Fruit fly (Drosophila melanogaster) whole organism, embryonic: ENCODE results near the gene CG14913.

Experiments
- Atf-2 ChIP-seq: fragments of 200-800 bp; sonication (Bioruptor generic); optimal IDR thresholded peaks from 2 replicates; lab custom pipeline; 2016; ENCODE audit warnings: missing biosample characterization, missing genetic modification characterization
- Bdp1 ChIP-seq: fragments of 200-800 bp; sonication (Bioruptor generic); optimal IDR thresholded peaks from 3 replicates; lab custom pipeline; 2016; ENCODE audit warnings: missing biosample characterization, missing genetic modification characterization
- CG17829 ChIP-seq: fragments of 200-800 bp; optimal IDR thresholded peaks from 2 replicates; lab custom pipeline; 2019; ENCODE audit warnings: missing biosample characterization, mild to moderate bottlenecking, missing genetic modification characterization, moderate library complexity
- CG18619 ChIP-seq: fragments of 200-800 bp; sonication (Bioruptor generic); optimal IDR thresholded peaks from 3 replicates; lab custom pipeline; 2017; ENCODE audit warnings: missing biosample characterization, mild to moderate bottlenecking, missing genetic modification characterization
- CG18764 ChIP-seq: fragments of 200-800 bp; sonication (Bioruptor generic); optimal IDR thresholded peaks from 3 replicates; lab custom pipeline; 2016; ENCODE audit warnings: missing biosample characterization, missing genetic modification characterization
- CG2202 ChIP-seq: fragments of 200-800 bp; sonication (Bioruptor generic); optimal IDR thresholded peaks from 2 replicates; lab custom pipeline; 2018; ENCODE audit warnings: missing biosample characterization, mild to moderate bottlenecking, missing genetic modification characterization
- CG2712 ChIP-seq: fragments of 200-800 bp; optimal IDR thresholded peaks from 3 replicates; lab custom pipeline; 2019; ENCODE audit warnings: missing biosample characterization, mild to moderate bottlenecking, missing genetic modification characterization, moderate library complexity
- CG3163 ChIP-seq: fragments of 200-800 bp; sonication (Bioruptor generic); optimal IDR thresholded peaks from 3 replicates; lab custom pipeline; 2016; ENCODE audit warnings: missing biosample characterization, missing genetic modification characterization
- CG32532 ChIP-seq: fragments of 200-800 bp; sonication (Bioruptor generic); IDR thresholded peaks from 2 replicates; pipeline ENCODE4 v1.3.6; 2022; ENCODE audit warnings: missing biosample characterization, missing genetic modification characterization
- CG6272 ChIP-seq: fragments of 200-800 bp; sonication (Bioruptor generic); IDR thresholded peaks from 2 replicates; pipeline ENCODE4 v1.3.6; 2022; ENCODE audit warnings: missing biosample characterization, missing genetic modification characterization
- CG7357 ChIP-seq: fragments of 200-800 bp; sonication (Bioruptor generic); IDR thresholded peaks from 3 replicates; pipeline ENCODE4 v1.3.6; 2022; ENCODE audit warnings: missing biosample characterization, missing genetic modification characterization
- CG8281 ChIP-seq: fragments of 200-800 bp; sonication (Bioruptor generic); optimal IDR thresholded peaks from 2 replicates; lab custom pipeline; 2018; ENCODE audit warnings: missing biosample characterization, mild to moderate bottlenecking, missing genetic modification characterization, moderate library complexity
- CG8359 ChIP-seq: fragments of 200-800 bp; sonication (Bioruptor generic); optimal IDR thresholded peaks from 2 replicates; lab custom pipeline; 2017; ENCODE audit warnings: missing biosample characterization, mild to moderate bottlenecking, missing genetic modification characterization, borderline replicate concordance
- CG8388 ChIP-seq: fragments of 200-800 bp; sonication (Bioruptor generic); optimal IDR thresholded peaks from 2 replicates; lab custom pipeline; 2019; ENCODE audit warnings: missing biosample characterization, mild to moderate bottlenecking, missing genetic modification characterization, moderate library complexity
- CG8765 ChIP-seq: fragments of 200-800 bp; sonication (Bioruptor generic); IDR thresholded peaks from 2 replicates; pipeline ENCODE4 v1.3.6; 2022; ENCODE audit warnings: missing biosample characterization, missing genetic modification characterization
- Dp ChIP-seq: fragments of 200-800 bp; sonication (Bioruptor generic); optimal IDR thresholded peaks from 2 replicates; lab custom pipeline; 2018; ENCODE audit warnings: missing biosample characterization, mild to moderate bottlenecking, missing genetic modification characterization, moderate library complexity
- E2f1 ChIP-seq: fragments of 200-800 bp; sonication (Bioruptor generic); IDR thresholded peaks from 2 replicates; pipeline ENCODE4 v1.3.6; 2022; ENCODE audit warnings: missing biosample characterization, missing genetic modification characterization
- E2f2 ChIP-seq: fragments of 200-800 bp; sonication (Bioruptor generic); IDR thresholded peaks from 2 replicates; pipeline ENCODE4 v1.3.6; 2022; ENCODE audit warnings: missing biosample characterization, missing genetic modification characterization
- H2.0 ChIP-seq: fragments of 200-800 bp; sonication (Bioruptor generic); IDR thresholded peaks from 2 replicates; pipeline ENCODE4 v1.3.6; 2022; ENCODE audit warnings: missing biosample characterization, missing genetic modification characterization
- HLH54F ChIP-seq: fragments of 200-800 bp; sonication (Bioruptor generic); optimal IDR thresholded peaks from 3 replicates; lab custom pipeline; 2016; ENCODE audit warnings: missing biosample characterization, missing genetic modification characterization
- Hmr ChIP-seq: fragments of 200-800 bp; sonication (Bioruptor generic); optimal IDR thresholded peaks from 3 replicates; lab custom pipeline; 2017; ENCODE audit warnings: mild to moderate bottlenecking, missing biosample characterization, missing genetic modification reagents, missing genetic modification characterization
- Hmx ChIP-seq: fragments of 200-800 bp; sonication (Bioruptor generic); optimal IDR thresholded peaks from 2 replicates; lab custom pipeline; 2016; ENCODE audit warnings: missing biosample characterization, missing genetic modification characterization
- Jarid2 ChIP-seq: fragments of 200-800 bp; sonication (Bioruptor generic); optimal IDR thresholded peaks from 3 replicates; lab custom pipeline; 2017; ENCODE audit warnings: mild to moderate bottlenecking, missing biosample characterization, missing genetic modification reagents, missing genetic modification characterization
- Lhr ChIP-seq: fragments of 200-800 bp; sonication (Bioruptor generic); optimal IDR thresholded peaks from 3 replicates; lab custom pipeline; 2017; ENCODE audit warnings: mild to moderate bottlenecking, missing biosample characterization, missing genetic modification reagents, missing genetic modification characterization
- Lpt ChIP-seq: fragments of >200 bp; optimal IDR thresholded peaks from 2 replicates; lab custom pipeline; 2018; ENCODE audit warnings: missing biosample characterization, missing genetic modification characterization
- Med ChIP-seq: fragments of 200-800 bp; sonication (Bioruptor generic); peaks from one replicate; lab custom pipeline; 2016; ENCODE audit warnings: missing biosample characterization, missing genetic modification characterization, mild to moderate bottlenecking, inconsistent platforms, moderate library complexity
- NfI ChIP-seq: fragments of 200-800 bp; sonication (Bioruptor generic); optimal IDR thresholded peaks from 3 replicates; lab custom pipeline; 2018; ENCODE audit warnings: missing biosample characterization, mild to moderate bottlenecking, missing genetic modification characterization, moderate library complexity
- Oli ChIP-seq: fragments of 200-800 bp; sonication (Bioruptor generic); optimal IDR thresholded peaks from 2 replicates; lab custom pipeline; 2018; ENCODE audit warnings: missing biosample characterization, mild to moderate bottlenecking, missing genetic modification characterization, moderate library complexity
- Six4 ChIP-seq: fragments of 200-800 bp; sonication (Bioruptor generic); optimal IDR thresholded peaks from 2 replicates; lab custom pipeline; 2016; ENCODE audit warnings: missing biosample characterization, missing genetic modification characterization
- Usf ChIP-seq: fragments of 200-800 bp; sonication (Bioruptor generic); optimal IDR thresholded peaks from 2 replicates; lab custom pipeline; 2017; ENCODE audit warnings: missing genotype, missing biosample characterization, missing genetic modification characterization
- ac ChIP-seq: fragments of 200-800 bp; sonication (Bioruptor generic); optimal IDR thresholded peaks from 3 replicates; lab custom pipeline; 2017; ENCODE audit warnings: missing biosample characterization, mild to moderate bottlenecking, missing genetic modification characterization
- br ChIP-seq: fragments of >200 bp; optimal IDR thresholded peaks from 2 replicates; lab custom pipeline; 2017
- cg ChIP-seq: fragments of 200-800 bp; sonication (Bioruptor generic); optimal IDR thresholded peaks from 3 replicates; lab custom pipeline; 2019; ENCODE audit warnings: missing biosample characterization, mild to moderate bottlenecking, missing genetic modification characterization, moderate library complexity
- en ChIP-seq: fragments of 200-800 bp; sonication (Bioruptor generic); optimal IDR thresholded peaks from 2 replicates; lab custom pipeline; 2016; ENCODE audit warnings: missing biosample characterization, missing genetic modification characterization
- fd96Cb ChIP-seq: fragments of 200-800 bp; sonication (Bioruptor generic); optimal IDR thresholded peaks from 2 replicates; lab custom pipeline; 2018; ENCODE audit warnings: missing biosample characterization, mild to moderate bottlenecking, missing genetic modification characterization, moderate library complexity
- lbe ChIP-seq: fragments of 200-800 bp; sonication (Bioruptor generic); optimal IDR thresholded peaks from 2 replicates; lab custom pipeline; 2016; ENCODE audit warnings: missing biosample characterization, mild to moderate bottlenecking, missing genetic modification characterization
- lola ChIP-seq, 3 experiments: fragments of >200 bp in 2 of 3; fragments of 200-800 bp in 1 of 3; sonication (Bioruptor generic) in 1 of 3; optimal IDR thresholded peaks; 2 replicates each; lab custom pipeline; 2017 to 2019; ENCODE audit warnings: missing biosample characterization in 3 of 3, missing genetic modification characterization in 3 of 3, mild to moderate bottlenecking in 1 of 3, moderate library complexity in 1 of 3
- nmo ChIP-seq: fragments of 200-800 bp; sonication (Bioruptor generic); optimal IDR thresholded peaks from 2 replicates; lab custom pipeline; 2018; ENCODE audit warnings: missing biosample characterization, mild to moderate bottlenecking, missing genetic modification characterization, moderate library complexity
- prd ChIP-seq, 3 experiments: fragments of >200 bp in 2 of 3; fragments of 200-800 bp in 1 of 3; sonication (Bioruptor generic) in 1 of 3; optimal IDR thresholded peaks in 2 of 3; IDR thresholded peaks in 1 of 3; 2 replicates in 2 of 3; 3 replicates in 1 of 3; pipeline versions ENCODE4 v1.3.6 to Lab custom; 2017 to 2022; ENCODE audit warnings: missing biosample characterization in 1 of 3, missing genetic modification characterization in 1 of 3
- repo ChIP-seq: fragments of 200-800 bp; sonication (Bioruptor generic); optimal IDR thresholded peaks from 2 replicates; lab custom pipeline; 2016; ENCODE audit warnings: missing biosample characterization, missing genetic modification characterization
- salm ChIP-seq: fragments of 200-800 bp; sonication (Bioruptor generic); optimal IDR thresholded peaks from 2 replicates; lab custom pipeline; 2018; ENCODE audit warnings: missing biosample characterization, mild to moderate bottlenecking, missing genetic modification characterization
- stwl ChIP-seq: fragments of 200-800 bp; sonication (Bioruptor generic); optimal IDR thresholded peaks from 3 replicates; lab custom pipeline; 2018; ENCODE audit warnings: missing biosample characterization, mild to moderate bottlenecking, missing genetic modification characterization, moderate library complexity
- sug ChIP-seq: fragments of 200-800 bp; optimal IDR thresholded peaks from 2 replicates; lab custom pipeline; 2019; ENCODE audit warnings: missing biosample characterization, mild to moderate bottlenecking, missing genetic modification characterization, moderate library complexity
- ttk ChIP-seq: fragments of 200-800 bp; sonication (Bioruptor generic); IDR thresholded peaks from 2 replicates; pipeline ENCODE4 v2.1.2; 2022; ENCODE audit warnings: missing biosample characterization, missing genetic modification characterization
- twi ChIP-seq: fragments of 200-800 bp; optimal IDR thresholded peaks from 2 replicates; lab custom pipeline; 2019; ENCODE audit warnings: missing biosample characterization, mild to moderate bottlenecking, missing genetic modification characterization, moderate library complexity
- unc-4 ChIP-seq: fragments of 200-800 bp; sonication (Bioruptor generic); IDR thresholded peaks from 2 replicates; pipeline ENCODE4 v1.3.6; 2022; ENCODE audit warnings: missing biosample characterization, missing genetic modification characterization; ENCODE audit not compliant: partially characterized antibody
- vnd ChIP-seq: fragments of 200-800 bp; sonication (Bioruptor generic); IDR thresholded peaks from 3 replicates; pipeline ENCODE4 v1.3.6; 2022; ENCODE audit warnings: missing biosample characterization, missing genetic modification characterization; ENCODE audit not compliant: partially characterized antibody
- wek ChIP-seq: fragments of 200-800 bp; sonication (Bioruptor generic); optimal IDR thresholded peaks from 3 replicates; lab custom pipeline; 2018; ENCODE audit warnings: missing biosample characterization, mild to moderate bottlenecking, missing genetic modification characterization, moderate library complexity

Gene CG14913

dm6 chr2L:11065932-11066823, 49.4 kb downstream of the CG14913 start (continued):
- no peak for TF ChIP-seq prd (optimal IDR thresholded peaks at IDR 0.05; lab: Kevin White, UChicago)
- TF ChIP-seq prd (GFP tag; IDR thresholded peaks at IDR 0.05; lab: Robert Waterston, UW), result 0 out of 3 replicates have a peak, but pooled peaks have one; percentile 33
- TF ChIP-seq CG18619 (GFP tag; lab: Kevin White, UChicago), result no peak
- TF ChIP-seq salm, result no peak
- peak; percentile 13 for TF ChIP-seq Oli (tag; lab: Kevin White, UChicago)
- 0 out of 2 replicates have a peak, but pooled peaks have one; percentile 36 for TF ChIP-seq CG32532
- TF ChIP-seq Jarid2 (GFP tag; lab: Kevin White, UChicago), result no peak
- TF ChIP-seq sug, result no peak
- TF ChIP-seq CG8388, result no peak
- TF ChIP-seq Med (GFP tag; lab: Kevin White, UChicago), result peak; percentile 82
- no peak for TF ChIP-seq NfI (GFP tag; lab: Kevin White, UChicago)
- TF ChIP-seq CG2712, result peak; percentile 5
- no peak for TF ChIP-seq CG18764
- TF ChIP-seq HLH54F (GFP tag; lab: Kevin White, UChicago), result peak; percentile 48
- TF ChIP-seq unc-4 (GFP tag; lab: Robert Waterston, UW), result no peak
- no peak for TF ChIP-seq CG8765 (GFP tag; lab: Robert Waterston, UW)
- no peak for TF ChIP-seq Lhr (GFP tag; lab: Kevin White, UChicago)
- TF ChIP-seq CG2202 (tag; lab: Kevin White, UChicago), result no peak
- TF ChIP-seq lbe (GFP tag; lab: Kevin White, UChicago), result no peak
- TF ChIP-seq ac (GFP tag; lab: Kevin White, UChicago), result no peak
- no peak for TF ChIP-seq Hmx (GFP tag; lab: Kevin White, UChicago)
- TF ChIP-seq fd96Cb (tag; lab: Kevin White, UChicago), result no peak
- TF ChIP-seq CG8281 (tag; lab: Kevin White, UChicago), result no peak
- no peak for TF ChIP-seq en (GFP tag; lab: Kevin White, UChicago)
- TF ChIP-seq CG8359, result no peak
- no peak for TF ChIP-seq E2f2 (GFP tag; lab: Robert Waterston, UW)
- no peak for TF ChIP-seq Bdp1 (GFP tag; lab: Kevin White, UChicago)
- TF ChIP-seq Lpt (GFP tag; lab: Kevin White, UChicago), result no peak
- no peak for TF ChIP-seq Six4 (GFP tag; lab: Kevin White, UChicago)
- TF ChIP-seq H2.0 (GFP tag; lab: Robert Waterston, UW), result no peak
- TF ChIP-seq E2f1 (GFP tag; lab: Robert Waterston, UW), result no peak
- TF ChIP-seq CG6272 (GFP tag; lab: Robert Waterston, UW), result no peak
- no peak for TF ChIP-seq wek (GFP tag; lab: Kevin White, UChicago)
- TF ChIP-seq Atf-2 (GFP tag; lab: Kevin White, UChicago), result no peak
- TF ChIP-seq CG17829, result no peak
- peak; percentile 19 for TF ChIP-seq Usf (GFP tag; lab: Kevin White, UChicago)
- TF ChIP-seq lola (GFP tag; optimal IDR thresholded peaks at IDR 0.05; lab: Kevin White, UChicago), result no peak
- TF ChIP-seq Dp (GFP tag; lab: Kevin White, UChicago), result no peak
- TF ChIP-seq repo, result no peak
- TF ChIP-seq br (lab: Kevin White, UChicago), result no peak
- no peak for TF ChIP-seq CG7357
- no peak for TF ChIP-seq Hmr (GFP tag; lab: Kevin White, UChicago)
- TF ChIP-seq cg (GFP tag; lab: Kevin White, UChicago), result peak; percentile 73
- TF ChIP-seq stwl, result no peak
- TF ChIP-seq twi (tag; lab: Kevin White, UChicago), result no peak
- no peak for TF ChIP-seq CG3163
- TF ChIP-seq nmo (GFP tag; lab: Kevin White, UChicago), result peak; percentile 24
- no peak for TF ChIP-seq ttk (GFP tag; lab: Robert Waterston, UW)
- no peak for TF ChIP-seq vnd (GFP tag; lab: Robert Waterston, UW)
